Worm (Caenorhabditis elegans) whole organism, midembryonic: ENCODE data around the gene F26G1.10.

Experiments used
- T22C8.4 ChIP-seq: fragments of 200-800 bp; sonication (Bioruptor generic); IDR thresholded peaks from 2 replicates; pipeline ENCODE4 v1.3.6; 2022; ENCODE audit warnings: missing genetic modification characterization, missing compliant biosample characterization
- cog-1 ChIP-seq: sonication (generic microtip); optimal IDR thresholded peaks from 2 replicates; lab custom pipeline; 2016; ENCODE audit warnings: missing genetic modification characterization, missing compliant biosample characterization
- flt-1 ChIP-seq: fragments of 200-800 bp; sonication (Bioruptor generic); IDR thresholded peaks from 2 replicates; pipeline ENCODE4 v1.3.6; 2022; ENCODE audit warnings: missing genetic modification characterization, missing compliant biosample characterization
- klf-2 ChIP-seq: fragments of 200-800 bp; sonication (Bioruptor generic); conservative IDR thresholded peaks from 2 replicates; pipeline ENCODE4 v1.3.6; 2022; ENCODE audit warnings: missing genetic modification reagents, missing genetic modification characterization, missing compliant biosample characterization
- med-1 ChIP-seq: sonication (generic microtip); optimal IDR thresholded peaks from 2 replicates; lab custom pipeline; 2017; ENCODE audit warnings: missing genetic modification characterization, mild to moderate bottlenecking, missing compliant biosample characterization, antibody characterized with exemption, missing genetic modification reagents; ENCODE audit not compliant: insufficient read depth
- ref-1 ChIP-seq: fragments of 200-800 bp; sonication (Bioruptor generic); conservative IDR thresholded peaks from 2 replicates; pipeline ENCODE4 v1.3.6; 2022; ENCODE audit warnings: missing genetic modification reagents, missing genetic modification characterization, missing compliant biosample characterization
- tab-1 ChIP-seq: fragments of 200-800 bp; sonication (Bioruptor generic); IDR thresholded peaks from 2 replicates; pipeline ENCODE4 v1.3.6; 2022; ENCODE audit warnings: missing genetic modification characterization, missing compliant biosample characterization
- ztf-23 ChIP-seq: fragments of 200-800 bp; sonication (Bioruptor generic); IDR thresholded peaks from 2 replicates; pipeline ENCODE4 v1.3.6; 2022; ENCODE audit warnings: missing genetic modification reagents, missing genetic modification characterization, missing compliant biosample characterization
- ztf-29 ChIP-seq: fragments of 200-800 bp; sonication (Bioruptor generic); IDR thresholded peaks from 2 replicates; pipeline ENCODE4 v1.3.6; 2022; ENCODE audit warnings: missing genetic modification reagents, missing genetic modification characterization, missing compliant biosample characterization

Gene F26G1.10

DNA sequence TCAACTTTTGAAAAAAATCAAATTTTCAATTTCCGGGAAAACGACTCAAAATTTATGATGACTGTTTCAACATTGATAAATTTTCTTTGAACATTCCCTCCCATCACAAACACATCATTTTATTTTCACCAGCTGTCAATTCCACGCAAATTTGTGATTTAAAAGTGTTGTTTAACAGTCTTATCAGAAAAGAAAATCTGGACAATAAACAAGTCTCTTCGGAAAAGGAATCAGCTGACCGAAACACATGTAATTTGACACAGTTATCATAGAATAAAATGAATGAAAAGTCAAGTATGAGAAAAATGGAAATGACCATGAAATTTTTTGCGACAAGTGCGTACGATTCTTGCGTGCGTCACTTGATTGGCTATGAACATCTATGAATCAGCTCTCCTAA is 5.1 kb upstream of the F26G1.10 start:
- no peak for TF ChIP-seq cog-1 (tag; lab: Kevin White, UChicago)
- TF ChIP-seq T22C8.4 (GFP tag; lab: Robert Waterston, UW): no peak
- no peak for TF ChIP-seq ztf-23 (GFP tag; lab: Robert Waterston, UW)
- TF ChIP-seq flt-1 (GFP tag; lab: Robert Waterston, UW): no peak
- no peak for TF ChIP-seq ztf-29 (GFP tag; lab: Robert Waterston, UW)
- TF ChIP-seq ref-1 (GFP tag; lab: Robert Waterston, UW): no peak
- TF ChIP-seq tab-1: no peak
- no peak for TF ChIP-seq klf-2 (GFP tag; lab: Robert Waterston, UW)
- TF ChIP-seq med-1 (GFP tag; lab: Kevin White, UChicago): no peak

DNA sequence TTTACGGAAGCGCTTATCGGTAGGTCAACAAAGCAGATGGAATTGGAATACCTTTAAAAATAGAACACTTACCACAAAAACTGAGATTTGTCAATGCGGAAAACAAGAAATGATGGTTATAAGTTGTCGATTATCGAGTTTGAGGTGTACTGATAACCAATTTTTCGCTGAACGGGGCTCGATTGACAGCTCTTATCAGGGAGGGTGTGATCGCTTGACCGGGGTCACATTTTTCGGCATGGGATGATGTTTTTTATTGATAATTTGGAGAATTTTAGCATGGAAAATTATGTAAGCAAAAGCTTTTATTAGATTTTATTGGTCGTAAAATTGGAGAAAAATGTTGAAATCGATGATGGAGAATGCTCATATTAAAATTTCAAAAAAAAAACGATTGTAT is 4.3 kb upstream of the F26G1.10 start:
- TF ChIP-seq cog-1 (tag; lab: Kevin White, UChicago) (no peak), med-1 (GFP tag; lab: Kevin White, UChicago) (no peak), ref-1 (GFP tag; lab: Robert Waterston, UW) (no peak), ztf-23 (GFP tag; lab: Robert Waterston, UW) (no peak), ztf-29 (GFP tag; lab: Robert Waterston, UW) (no peak), T22C8.4 (GFP tag; lab: Robert Waterston, UW) (no peak), klf-2 (GFP tag; lab: Robert Waterston, UW) (no peak), flt-1 (GFP tag; lab: Robert Waterston, UW) (no peak), tab-1 (no peak)

DNA sequence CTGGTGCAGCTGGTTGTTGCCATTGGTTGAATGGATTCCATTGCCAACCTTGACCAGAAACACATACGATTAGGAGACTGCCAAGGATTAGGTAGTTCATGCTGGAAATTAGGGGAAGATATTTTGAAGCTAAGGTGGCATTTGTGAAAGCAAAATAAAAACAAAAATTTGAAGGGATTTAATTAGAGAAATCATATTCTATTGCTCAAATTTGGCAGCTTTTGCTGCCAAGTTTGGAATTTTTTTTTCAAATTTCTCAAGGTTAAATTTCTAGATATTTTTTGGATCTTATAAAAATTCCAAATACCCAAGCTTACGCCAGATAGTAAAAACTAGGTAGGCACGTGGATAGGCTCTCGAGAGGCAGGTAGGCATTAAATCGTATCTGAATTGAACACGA is 2.9 kb upstream of the F26G1.10 start, which contains the start of gene F26G1.5:
Gene F26G1.5 (minus strand): TSS at position 101 of the 400 bp plus-strand sequence.
- no peak for TF ChIP-seq ref-1 (GFP tag; lab: Robert Waterston, UW)
- TF ChIP-seq med-1 (GFP tag; lab: Kevin White, UChicago): no peak
- TF ChIP-seq cog-1 (tag; lab: Kevin White, UChicago): no peak
- no peak for TF ChIP-seq klf-2 (GFP tag; lab: Robert Waterston, UW)
- no peak for TF ChIP-seq ztf-29 (GFP tag; lab: Robert Waterston, UW)
- TF ChIP-seq ztf-23 (GFP tag; lab: Robert Waterston, UW): no peak
- no peak for TF ChIP-seq flt-1 (GFP tag; lab: Robert Waterston, UW)
- TF ChIP-seq tab-1: no peak
- TF ChIP-seq T22C8.4 (GFP tag; lab: Robert Waterston, UW): no peak

DNA sequence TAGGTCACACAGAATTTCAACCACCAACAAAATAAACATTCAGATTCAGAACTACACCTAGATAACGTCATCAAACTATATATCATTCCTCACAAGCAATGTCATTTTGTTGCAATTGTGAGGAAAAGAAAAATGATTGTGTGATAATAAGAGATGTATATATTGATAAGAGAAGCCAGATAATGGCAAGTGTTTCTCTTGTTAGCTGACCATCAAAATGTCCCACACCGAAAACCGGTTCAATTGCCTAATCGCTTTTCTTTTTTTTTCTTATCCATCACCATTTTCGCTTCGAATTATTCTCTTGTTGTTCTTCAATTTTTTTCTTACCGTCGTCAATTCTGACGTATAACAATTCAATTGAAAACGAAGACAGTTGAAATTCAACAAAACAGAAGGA is 1.7 kb upstream of the F26G1.10 start:
- no peak for TF ChIP-seq ztf-23 (GFP tag; lab: Robert Waterston, UW)
- no peak for TF ChIP-seq ztf-29 (GFP tag; lab: Robert Waterston, UW)
- no peak for TF ChIP-seq med-1 (GFP tag; lab: Kevin White, UChicago)
- no peak for TF ChIP-seq T22C8.4 (GFP tag; lab: Robert Waterston, UW)
- no peak for TF ChIP-seq cog-1 (tag; lab: Kevin White, UChicago)

DNA sequence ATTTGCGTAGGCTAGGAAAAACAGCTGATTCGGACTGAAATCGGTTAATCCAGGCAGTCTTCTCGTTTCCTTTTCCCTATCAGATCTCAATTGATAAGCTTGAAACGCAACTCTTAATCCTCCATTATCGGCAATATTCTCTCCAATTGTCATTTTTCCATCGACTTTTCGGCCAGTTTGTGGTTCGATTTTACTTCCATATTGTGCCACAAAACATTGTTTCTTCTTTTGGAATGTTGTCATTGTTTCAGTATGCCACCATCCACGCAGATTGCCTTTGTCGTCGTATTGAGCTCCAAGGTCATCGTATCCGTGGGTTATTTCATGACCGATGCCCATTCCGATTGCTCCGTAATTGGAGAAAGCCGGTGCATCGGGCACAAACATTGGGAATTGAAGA is 1.6 kb downstream of the F26G1.10 start:
- TF ChIP-seq ztf-23 (GFP tag; lab: Robert Waterston, UW) (no peak), ztf-29 (GFP tag; lab: Robert Waterston, UW) (no peak), med-1 (GFP tag; lab: Kevin White, UChicago) (no peak), klf-2 (GFP tag; lab: Robert Waterston, UW) (no peak), tab-1 (no peak), ref-1 (GFP tag; lab: Robert Waterston, UW) (no peak), flt-1 (GFP tag; lab: Robert Waterston, UW) (no peak), cog-1 (tag; lab: Kevin White, UChicago) (no peak), T22C8.4 (GFP tag; lab: Robert Waterston, UW) (no peak)

DNA sequence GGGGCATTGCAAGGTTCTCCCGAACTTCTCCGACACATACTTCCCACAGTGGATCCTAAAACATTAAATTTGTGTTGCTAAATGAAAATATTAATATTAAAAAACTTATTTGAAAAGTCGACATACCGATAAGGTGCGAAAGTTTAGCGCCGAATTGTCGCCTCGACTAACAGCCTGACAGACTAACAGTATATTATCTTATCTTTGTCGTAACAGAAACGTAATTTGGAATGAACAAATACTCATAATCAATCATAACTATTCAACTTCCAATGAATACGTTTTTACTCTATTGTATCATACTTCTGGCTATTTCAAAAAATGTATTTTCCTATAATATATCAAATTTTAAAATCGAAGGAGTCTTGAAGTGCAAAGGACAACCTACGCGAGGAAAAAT is 2.8 kb downstream of the F26G1.10 start, which contains the start of gene F26G1.11:
Gene F26G1.11 (plus strand): TSS at position 205 of the 400 bp plus-strand sequence.
- TF ChIP-seq tab-1 (no peak), flt-1 (GFP tag; lab: Robert Waterston, UW) (no peak), cog-1 (tag; lab: Kevin White, UChicago) (no peak), T22C8.4 (GFP tag; lab: Robert Waterston, UW) (no peak), ref-1 (GFP tag; lab: Robert Waterston, UW) (no peak), klf-2 (GFP tag; lab: Robert Waterston, UW) (no peak), ztf-29 (GFP tag; lab: Robert Waterston, UW) (no peak)

DNA sequence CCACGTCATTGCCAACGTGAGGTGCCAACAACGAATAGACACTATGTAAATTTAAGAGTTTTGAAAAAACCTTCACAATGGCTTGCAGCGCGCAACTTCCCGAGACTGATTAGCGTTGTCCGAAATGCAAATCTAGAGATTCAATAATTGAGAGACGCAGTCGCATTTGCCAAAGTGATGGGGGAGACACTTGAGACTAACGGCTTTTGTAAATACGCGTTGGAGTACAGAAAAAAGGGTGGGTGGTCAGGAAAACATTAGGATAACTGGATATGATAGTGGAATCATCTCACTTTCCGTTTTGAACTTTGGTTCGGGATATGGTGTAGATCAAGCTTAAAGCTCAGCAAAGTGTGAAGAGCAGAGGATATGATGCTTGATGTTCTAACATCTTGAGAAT is 5.6 kb downstream of the F26G1.10 start:
- no peak for TF ChIP-seq tab-1
- TF ChIP-seq flt-1 (GFP tag; lab: Robert Waterston, UW): no peak
- no peak for TF ChIP-seq T22C8.4 (GFP tag; lab: Robert Waterston, UW)
- TF ChIP-seq med-1 (GFP tag; lab: Kevin White, UChicago): no peak
- TF ChIP-seq cog-1 (tag; lab: Kevin White, UChicago): no peak
- no peak for TF ChIP-seq ztf-23 (GFP tag; lab: Robert Waterston, UW)
- TF ChIP-seq klf-2 (GFP tag; lab: Robert Waterston, UW): no peak
- no peak for TF ChIP-seq ref-1 (GFP tag; lab: Robert Waterston, UW)
- TF ChIP-seq ztf-29 (GFP tag; lab: Robert Waterston, UW): no peak

DNA sequence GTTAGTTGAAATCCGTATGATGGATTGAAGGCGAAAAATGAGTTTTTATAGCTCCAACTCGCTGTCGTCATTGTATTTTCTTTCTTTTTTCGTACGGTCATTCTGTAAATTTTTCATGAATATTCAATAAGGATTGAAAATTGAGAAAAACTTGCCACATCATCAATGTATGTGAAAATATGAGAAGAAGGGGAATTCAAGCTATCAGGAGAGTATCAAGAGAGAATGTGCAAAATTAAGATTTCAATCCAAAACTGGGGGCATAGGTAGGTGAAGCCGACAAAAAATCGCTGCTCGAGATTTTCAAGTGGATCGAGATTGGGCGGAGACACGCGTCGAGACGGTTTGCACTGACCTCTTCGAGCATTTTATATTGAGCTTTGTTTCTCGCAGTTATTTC is 10.3 kb downstream of the F26G1.10 start, which contains the start of gene nep-12:
Gene nep-12 (minus strand): TSS at position 101 of the 400 bp plus-strand sequence.
- TF ChIP-seq klf-2 (GFP tag; lab: Robert Waterston, UW) (no peak), tab-1 (no peak), flt-1 (GFP tag; lab: Robert Waterston, UW) (no peak), ztf-29 (GFP tag; lab: Robert Waterston, UW) (no peak), T22C8.4 (GFP tag; lab: Robert Waterston, UW) (no peak), cog-1 (tag; lab: Kevin White, UChicago) (no peak), ztf-23 (GFP tag; lab: Robert Waterston, UW) (no peak), ref-1 (GFP tag; lab: Robert Waterston, UW) (no peak), med-1 (GFP tag; lab: Kevin White, UChicago) (no peak)

DNA sequence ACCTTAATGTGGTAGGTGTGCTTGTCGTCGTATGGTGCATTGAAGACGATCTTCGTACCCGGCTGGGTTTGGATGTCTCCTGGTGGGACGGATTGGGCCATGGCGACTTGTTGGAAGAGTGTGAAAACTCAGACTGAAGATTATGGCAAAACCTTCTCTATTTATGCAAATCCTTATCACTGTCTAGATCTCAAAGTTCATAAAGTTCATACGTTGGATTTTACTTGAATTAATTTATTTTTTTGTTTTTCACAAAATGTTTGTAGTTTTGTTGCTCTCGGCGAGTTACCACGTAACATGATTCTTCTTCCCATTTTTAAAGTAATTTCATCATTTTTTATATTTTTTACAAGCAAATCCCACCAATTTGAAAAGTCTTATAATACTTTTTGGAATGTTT is 12.0 kb downstream of the F26G1.10 start, which contains the start of gene msp-3:
Gene msp-3 (minus strand): TSS at position 101 of the 400 bp plus-strand sequence.
- TF ChIP-seq T22C8.4 (GFP tag; lab: Robert Waterston, UW) (no peak), klf-2 (GFP tag; lab: Robert Waterston, UW) (no peak), ztf-29 (GFP tag; lab: Robert Waterston, UW) (no peak), tab-1 (no peak), ztf-23 (GFP tag; lab: Robert Waterston, UW) (no peak), med-1 (GFP tag; lab: Kevin White, UChicago) (no peak), cog-1 (tag; lab: Kevin White, UChicago) (no peak)
